Worm (Caenorhabditis elegans) whole organism, L4 larva: ENCODE results near the gene npr-13.
A peak's percentile ranks its signal among the peaks of the same experiment; 100 is the strongest.

Source experiments
- aly-2 ChIP-seq: sonication (generic microtip); optimal IDR thresholded peaks from 2 replicates; lab custom pipeline; 2018; ENCODE audit warnings: missing biosample characterization, missing genetic modification characterization
- nhr-11 ChIP-seq: fragments of 150-350 bp; optimal IDR thresholded peaks from 2 replicates; lab custom pipeline; 2014; ENCODE audit warnings: missing biosample characterization, missing genetic modification characterization
- nhr-76 ChIP-seq: fragments of 150-350 bp; optimal IDR thresholded peaks from 2 replicates; lab custom pipeline; 2014; ENCODE audit warnings: missing biosample characterization, missing genetic modification characterization
- spr-3 ChIP-seq: fragments of 200-800 bp; sonication (Bioruptor generic); optimal IDR thresholded peaks from 2 replicates; lab custom pipeline; 2018; ENCODE audit warnings: mild to moderate bottlenecking, missing genetic modification characterization, missing compliant biosample characterization

ce11 chrV:14848510-14849206 lies 9.7 kb downstream of the npr-13 start:
- TF ChIP-seq nhr-76 (tag; lab: Kevin White, UChicago) (no peak), aly-2 (tag; lab: Kevin White, UChicago) (no peak), spr-3 (GFP tag; lab: Kevin White, UChicago) (no peak), nhr-11 (peak; percentile 73)
